Fruit fly (Drosophila melanogaster): Measurements from ENCODE around the gene Snap25.

dm6 chr3L:24231350-24231749 lies 157.4 kb downstream of the Snap25 start:
- no peak for TF ChIP-seq ttk (optimal IDR thresholded peaks at IDR 0.05)
- TF ChIP-seq Sin3A (optimal IDR thresholded peaks at IDR 0.05): no peak
- no peak for TF ChIP-seq Myc (optimal IDR thresholded peaks at IDR 0.05)
- no peak for TF ChIP-seq h (optimal IDR thresholded peaks at IDR 0.05)
- TF ChIP-seq psq (optimal IDR thresholded peaks at IDR 0.05): no peak
